Fruit fly (Drosophila melanogaster) whole organism, prepupa: ENCODE data around the gene Shmt.
A peak's percentile ranks its signal among the peaks of the same experiment; 100 is the strongest.

Experiments used
- Blimp-1 ChIP-seq: fragments of 200-800 bp; sonication (Bioruptor generic); optimal IDR thresholded peaks from 3 replicates; lab custom pipeline; 2017; ENCODE audit warnings: missing biosample characterization, missing genetic modification characterization, mild to moderate bottlenecking, moderate library complexity, missing genetic modification reagents
- CG10669 ChIP-seq: fragments of 200-800 bp; sonication (Bioruptor generic); optimal IDR thresholded peaks from 3 replicates; lab custom pipeline; 2018; ENCODE audit warnings: missing biosample characterization, mild to moderate bottlenecking, missing genetic modification characterization, moderate library complexity
- CG11294 ChIP-seq: fragments of 200-800 bp; sonication (Bioruptor generic); IDR thresholded peaks from 2 replicates; pipeline ENCODE4 v1.3.6; 2022; ENCODE audit warnings: missing biosample characterization, missing genetic modification characterization
- CG11902 ChIP-seq: fragments of 200-800 bp; sonication (Bioruptor generic); optimal IDR thresholded peaks from 3 replicates; lab custom pipeline; 2016; ENCODE audit warnings: missing biosample characterization, missing genetic modification characterization
- CG15336 ChIP-seq: fragments of 200-800 bp; sonication (Bioruptor generic); IDR thresholded peaks from 2 replicates; pipeline ENCODE4 v1.3.6; 2022; ENCODE audit warnings: missing biosample characterization, missing genetic modification characterization
- CG1621 ChIP-seq: fragments of 200-800 bp; sonication (Bioruptor generic); optimal IDR thresholded peaks from 3 replicates; lab custom pipeline; 2018; ENCODE audit warnings: missing biosample characterization, mild to moderate bottlenecking, missing genetic modification characterization
- CG16779 ChIP-seq: fragments of 200-800 bp; sonication (Bioruptor generic); optimal IDR thresholded peaks from 3 replicates; lab custom pipeline; 2017; ENCODE audit warnings: missing biosample characterization, mild to moderate bottlenecking, missing genetic modification characterization
- CG31627 ChIP-seq: fragments of 200-800 bp; sonication (Bioruptor generic); optimal IDR thresholded peaks from 3 replicates; lab custom pipeline; 2016; ENCODE audit warnings: missing biosample characterization, missing genetic modification characterization
- CG32006 ChIP-seq: fragments of 200-800 bp; sonication (Bioruptor generic); optimal IDR thresholded peaks from 3 replicates; lab custom pipeline; 2017; ENCODE audit warnings: missing biosample characterization, mild to moderate bottlenecking, missing genetic modification characterization
- CG34406 ChIP-seq: fragments of 200-800 bp; sonication (Bioruptor generic); optimal IDR thresholded peaks from 3 replicates; lab custom pipeline; 2016; ENCODE audit warnings: missing biosample characterization, missing genetic modification characterization
- CG3919 ChIP-seq: fragments of 200-800 bp; sonication (Bioruptor generic); optimal IDR thresholded peaks from 3 replicates; lab custom pipeline; 2016; ENCODE audit warnings: missing biosample characterization, missing genetic modification characterization
- CG4318 ChIP-seq: fragments of 200-800 bp; sonication (Bioruptor generic); optimal IDR thresholded peaks from 3 replicates; lab custom pipeline; 2017; ENCODE audit warnings: missing biosample characterization, mild to moderate bottlenecking, missing genetic modification characterization
- CG6163 ChIP-seq: fragments of 200-800 bp; sonication (Bioruptor generic); IDR thresholded peaks from 3 replicates; pipeline ENCODE4 v1.3.6; 2022; ENCODE audit warnings: missing biosample characterization, missing genetic modification characterization
- CG6276 ChIP-seq: fragments of 200-800 bp; sonication (Bioruptor generic); optimal IDR thresholded peaks from 2 replicates; lab custom pipeline; 2017; ENCODE audit warnings: missing biosample characterization, mild to moderate bottlenecking, missing genetic modification characterization
- CG6792 ChIP-seq: fragments of 200-800 bp; sonication (Bioruptor generic); optimal IDR thresholded peaks from 3 replicates; lab custom pipeline; 2016; ENCODE audit warnings: missing biosample characterization, missing genetic modification characterization
- CG6808 ChIP-seq: fragments of 200-800 bp; sonication (Bioruptor generic); optimal IDR thresholded peaks from 3 replicates; lab custom pipeline; 2017; ENCODE audit warnings: missing biosample characterization, missing genetic modification characterization, mild to moderate bottlenecking, moderate library complexity, missing genetic modification reagents
- CG7368 ChIP-seq: fragments of 200-800 bp; sonication (Bioruptor generic); optimal IDR thresholded peaks from 3 replicates; lab custom pipeline; 2016; ENCODE audit warnings: missing biosample characterization, missing genetic modification characterization
- CG8119 ChIP-seq: fragments of 200-800 bp; sonication (Bioruptor generic); IDR thresholded peaks from 3 replicates; pipeline ENCODE4 v1.3.6; 2022; ENCODE audit warnings: missing biosample characterization, missing genetic modification characterization
- CG8319 ChIP-seq: fragments of 200-800 bp; sonication (Bioruptor generic); optimal IDR thresholded peaks from 3 replicates; lab custom pipeline; 2016; ENCODE audit warnings: missing biosample characterization, missing genetic modification characterization
- CG8632 ChIP-seq: fragments of 200-800 bp; sonication (Bioruptor generic); optimal IDR thresholded peaks from 3 replicates; lab custom pipeline; 2016; ENCODE audit warnings: missing biosample characterization, missing genetic modification characterization
- Eip93F ChIP-seq: fragments of 200-800 bp; sonication (Bioruptor generic); optimal IDR thresholded peaks from 2 replicates; lab custom pipeline; 2016; ENCODE audit warnings: missing biosample characterization, mild to moderate bottlenecking, missing genetic modification characterization
- Ets21C ChIP-seq: fragments of 200-800 bp; sonication (Bioruptor generic); optimal IDR thresholded peaks from 3 replicates; lab custom pipeline; 2016; ENCODE audit warnings: missing biosample characterization, missing genetic modification characterization
- Ets96B ChIP-seq: fragments of 200-800 bp; optimal IDR thresholded peaks from 2 replicates; lab custom pipeline; 2019; ENCODE audit warnings: missing biosample characterization, mild to moderate bottlenecking, missing genetic modification characterization, moderate library complexity
- Gug ChIP-seq: fragments of 200-800 bp; sonication (Bioruptor generic); IDR thresholded peaks from 2 replicates; pipeline ENCODE4 v1.3.6; 2022; ENCODE audit warnings: missing biosample characterization, missing genetic modification characterization
- Hr39 ChIP-seq: fragments of 200-800 bp; sonication (Bioruptor generic); optimal IDR thresholded peaks from 2 replicates; lab custom pipeline; 2016; ENCODE audit warnings: missing biosample characterization, missing genetic modification characterization
- Lpt ChIP-seq: fragments of 200-800 bp; sonication (Bioruptor generic); optimal IDR thresholded peaks from 3 replicates; lab custom pipeline; 2016; ENCODE audit warnings: missing biosample characterization, missing genetic modification characterization
- Met ChIP-seq: fragments of 200-800 bp; sonication (Bioruptor generic); optimal IDR thresholded peaks from 3 replicates; lab custom pipeline; 2016; ENCODE audit warnings: missing biosample characterization, missing genetic modification characterization
- Sox14 ChIP-seq: fragments of 200-800 bp; sonication (Bioruptor generic); optimal IDR thresholded peaks from 3 replicates; lab custom pipeline; 2016; ENCODE audit warnings: missing biosample characterization, missing genetic modification characterization
- achi ChIP-seq: fragments of 200-800 bp; sonication (Bioruptor generic); optimal IDR thresholded peaks from 3 replicates; lab custom pipeline; 2016; ENCODE audit warnings: missing biosample characterization, missing genetic modification characterization
- acj6 ChIP-seq: fragments of 200-800 bp; sonication (Bioruptor generic); optimal IDR thresholded peaks from 3 replicates; lab custom pipeline; 2016; ENCODE audit warnings: missing biosample characterization, missing genetic modification characterization
- cyc ChIP-seq: fragments of 200-800 bp; sonication (Bioruptor generic); optimal IDR thresholded peaks from 3 replicates; lab custom pipeline; 2016; ENCODE audit warnings: missing biosample characterization, missing genetic modification characterization
- dac ChIP-seq: fragments of 200-800 bp; sonication (Bioruptor generic); optimal IDR thresholded peaks from 2 replicates; lab custom pipeline; 2017; ENCODE audit warnings: missing biosample characterization, mild to moderate bottlenecking, missing genetic modification characterization
- dsx ChIP-seq: fragments of 200-800 bp; optimal IDR thresholded peaks from 3 replicates; lab custom pipeline; 2019; ENCODE audit warnings: missing biosample characterization, mild to moderate bottlenecking, missing genetic modification characterization, moderate library complexity; ENCODE audit not compliant: poor library complexity, severe bottlenecking
- eg ChIP-seq: fragments of 200-800 bp; sonication (Bioruptor generic); IDR thresholded peaks from 3 replicates; pipeline ENCODE4 v1.3.6; 2022; ENCODE audit warnings: missing biosample characterization, missing genetic modification characterization
- esn ChIP-seq: fragments of 200-800 bp; sonication (Bioruptor generic); optimal IDR thresholded peaks from 2 replicates; lab custom pipeline; 2016; ENCODE audit warnings: missing biosample characterization, mild to moderate bottlenecking, missing genetic modification characterization, moderate library complexity
- fd59A ChIP-seq: fragments of 200-800 bp; sonication (Bioruptor generic); optimal IDR thresholded peaks from 2 replicates; lab custom pipeline; 2017; ENCODE audit warnings: missing biosample characterization, mild to moderate bottlenecking, missing genetic modification characterization, missing genetic modification reagents
- fd85E ChIP-seq: fragments of 200-800 bp; sonication (Bioruptor generic); optimal IDR thresholded peaks from 3 replicates; lab custom pipeline; 2016; ENCODE audit warnings: missing biosample characterization, missing genetic modification characterization
- fkh ChIP-seq: fragments of 200-800 bp; sonication (Bioruptor generic); optimal IDR thresholded peaks from 3 replicates; lab custom pipeline; 2017; ENCODE audit warnings: missing biosample characterization, mild to moderate bottlenecking, missing genetic modification characterization, moderate library complexity
- net ChIP-seq: fragments of 200-800 bp; sonication (Bioruptor generic); optimal IDR thresholded peaks from 3 replicates; lab custom pipeline; 2016; ENCODE audit warnings: missing biosample characterization, missing genetic modification characterization
- salr ChIP-seq, 2 experiments: fragments of 200-800 bp; sonication (Bioruptor generic); optimal IDR thresholded peaks; 3 replicates each; lab custom pipeline; 2016 to 2018; ENCODE audit warnings: missing biosample characterization in 2 of 2, missing genetic modification characterization in 2 of 2, mild to moderate bottlenecking in 1 of 2
- ss ChIP-seq, 2 experiments: fragments of 200-800 bp; sonication (Bioruptor generic); optimal IDR thresholded peaks; 2 replicates in 1 of 2; 3 replicates in 1 of 2; lab custom pipeline; 2017 to 2018; ENCODE audit warnings: mild to moderate bottlenecking in 2 of 2, missing biosample characterization in 2 of 2, missing genetic modification characterization in 2 of 2, moderate library complexity in 1 of 2
- topi ChIP-seq: fragments of 200-800 bp; sonication (Bioruptor generic); optimal IDR thresholded peaks from 3 replicates; lab custom pipeline; 2016; ENCODE audit warnings: missing biosample characterization, missing genetic modification characterization
- vri ChIP-seq: fragments of 200-800 bp; sonication (Bioruptor generic); optimal IDR thresholded peaks from 3 replicates; lab custom pipeline; 2016; ENCODE audit warnings: missing biosample characterization, mild to moderate bottlenecking, missing genetic modification characterization

Gene Shmt

DNA sequence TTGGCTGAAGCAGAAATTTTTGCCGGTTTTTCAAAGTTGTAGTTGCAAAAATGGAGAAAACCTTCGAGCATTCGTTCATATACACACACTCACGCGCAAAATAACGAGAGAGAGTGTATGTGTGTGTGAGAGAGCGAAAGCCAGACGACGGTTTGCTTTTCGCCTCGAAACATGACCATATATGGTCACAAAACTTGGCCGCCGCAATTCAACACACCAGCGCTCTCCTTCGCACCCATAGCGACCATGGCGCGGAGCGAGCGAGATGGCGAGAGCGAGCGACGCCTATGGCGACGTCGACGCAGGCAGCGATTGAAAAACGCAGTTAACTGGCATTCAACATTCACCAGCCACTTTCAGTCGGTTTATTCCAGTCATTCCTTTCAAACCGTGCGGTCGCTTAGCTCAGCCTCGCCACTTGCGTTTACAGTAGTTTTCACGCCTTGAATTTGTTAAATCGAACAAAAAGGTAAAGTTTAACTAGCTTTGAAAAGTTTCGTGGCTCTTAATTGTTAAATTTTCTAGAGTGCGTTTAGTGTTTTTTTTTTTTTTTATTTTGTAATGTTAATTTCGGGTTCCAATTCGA is 14.9 kb downstream of the Shmt start (continued):
- TF ChIP-seq fkh (peak; percentile 50), CG8319 (no peak), CG10669 (peak; percentile 21), topi (GFP tag; lab: Kevin White, UChicago) (peak; percentile 29), CG4318 (GFP tag; lab: Kevin White, UChicago) (no peak), CG6163 (no peak; the same call in 2 of the 3 replicates), CG11294 (GFP tag; lab: Robert Waterston, UW) (no peak), CG6792 (GFP tag; lab: Kevin White, UChicago) (no peak), CG31627 (no peak), acj6 (GFP tag; lab: Kevin White, UChicago) (no peak), dac (GFP tag; lab: Kevin White, UChicago) (no peak), CG1621 (tag; lab: Kevin White, UChicago) (peak; percentile 43), Blimp-1 (GFP tag; lab: Kevin White, UChicago) (peak; percentile 32), cyc (peak; percentile 19), Lpt (GFP tag; lab: Kevin White, UChicago) (peak; percentile 12), Ets96B (tag; lab: Kevin White, UChicago) (peak; percentile 5), CG11902 (GFP tag; lab: Kevin White, UChicago) (no peak), CG7368 (GFP tag; lab: Kevin White, UChicago) (peak; percentile 25), salr (GFP tag; optimal IDR thresholded peaks at IDR 0.05; lab: Kevin White, UChicago) (peak in 1 of 2 experiments; percentile 42)

DNA sequence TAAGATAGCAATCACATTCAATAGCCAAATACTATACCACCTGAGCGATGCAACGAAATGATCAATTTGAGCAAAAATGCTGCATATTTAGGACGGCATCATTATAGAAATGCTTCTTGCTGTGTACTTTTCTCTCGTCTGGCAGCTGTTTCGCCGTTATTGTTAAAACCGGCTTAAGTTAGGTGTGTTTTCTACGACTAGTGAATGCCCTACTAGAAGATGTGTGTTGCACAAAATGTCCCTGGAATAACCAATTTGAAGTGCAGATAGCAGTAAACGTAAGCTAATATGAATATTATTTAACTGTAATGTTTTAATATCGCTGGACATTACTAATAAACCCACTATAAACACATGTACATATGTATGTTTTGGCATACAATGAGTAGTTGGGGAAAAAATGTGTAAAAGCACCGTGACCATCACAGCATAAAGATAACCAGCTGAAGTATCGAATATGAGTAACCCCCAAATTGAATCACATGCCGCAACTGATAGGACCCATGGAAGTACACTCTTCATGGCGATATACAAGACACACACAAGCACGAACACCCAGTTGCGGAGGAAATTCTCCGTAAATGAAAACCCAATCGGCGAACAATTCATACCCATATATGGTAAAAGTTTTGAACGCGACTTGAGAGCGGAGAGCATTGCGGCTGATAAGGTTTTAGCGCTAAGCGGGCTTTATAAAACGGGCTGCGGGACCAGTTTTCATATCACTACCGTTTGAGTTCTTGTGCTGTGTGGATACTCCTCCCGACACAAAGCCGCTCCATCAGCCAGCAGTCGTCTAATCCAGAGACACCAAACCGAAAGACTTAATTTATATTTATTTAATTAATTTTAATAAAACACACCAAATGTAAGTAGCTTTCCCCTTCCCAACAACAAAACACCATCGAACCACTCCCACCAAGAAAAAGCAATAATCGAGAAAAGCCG is 16.2 kb downstream of the Shmt start, which contains the start of gene Act5C:
Act5C (plus strand) TSS at position 716 of the 948 bp plus-strand sequence.
- TF ChIP-seq CG32006 (GFP tag; lab: Kevin White, UChicago) (peak; percentile 96), CG6808 (peak; percentile 97), Eip93F (GFP tag; lab: Kevin White, UChicago) (peak; percentile 97), acj6 (GFP tag; lab: Kevin White, UChicago) (peak; percentile 95), fd59A (GFP tag; lab: Kevin White, UChicago) (peak; percentile 97), fd85E (peak; percentile 85), CG7368 (GFP tag; lab: Kevin White, UChicago) (peak; percentile 97), CG8119 (GFP tag; lab: Robert Waterston, UW) (peak; percentile 95), CG8319 (peak; percentile 93), dsx (GFP tag; lab: Kevin White, UChicago) (peak; percentile 96), Lpt (GFP tag; lab: Kevin White, UChicago) (peak; percentile 94), CG10669 (peak; percentile 99), esn (GFP tag; lab: Kevin White, UChicago) (peak; percentile 98), ss (GFP tag; optimal IDR thresholded peaks at IDR 0.05; lab: Kevin White, UChicago) (peak; percentile 95 to 98), CG8632 (peak; percentile 96), Gug (GFP tag; lab: Robert Waterston, UW) (peak; percentile 96), CG31627 (peak; percentile 96), topi (GFP tag; lab: Kevin White, UChicago) (peak; percentile 98), net (GFP tag; lab: Kevin White, UChicago) (peak; percentile 97), cyc (peak; percentile 98), Blimp-1 (GFP tag; lab: Kevin White, UChicago) (peak; percentile 86), Ets21C (GFP tag; lab: Kevin White, UChicago) (peak; percentile 92), fkh (peak; percentile 38), salr (GFP tag; optimal IDR thresholded peaks at IDR 0.05; lab: Kevin White, UChicago) (peak; percentile 90 to 98), Ets96B (tag; lab: Kevin White, UChicago) (peak; percentile 97), CG16779 (tag; lab: Kevin White, UChicago) (peak; percentile 96), CG3919 (GFP tag; lab: Kevin White, UChicago) (peak; percentile 98), Hr39 (GFP tag; lab: Kevin White, UChicago) (peak; percentile 98), dac (GFP tag; lab: Kevin White, UChicago) (peak; percentile 93), eg (GFP tag; lab: Robert Waterston, UW) (peak; percentile 98), CG6276 (peak; percentile 95), Sox14 (peak; percentile 97), CG15336 (GFP tag; lab: Robert Waterston, UW) (peak; percentile 96), Met (GFP tag; lab: Kevin White, UChicago) (peak; percentile 97), CG34406 (GFP tag; lab: Kevin White, UChicago) (peak; percentile 95), CG6163 (peak; percentile 98), CG6792 (GFP tag; lab: Kevin White, UChicago) (peak; percentile 97), vri (peak; percentile 97), achi (GFP tag; lab: Kevin White, UChicago) (peak; percentile 96)
